Worm (Caenorhabditis elegans) whole organism, L2 larva: ENCODE measurements around the gene rga-5.

Experiments used
- C34F6.9 ChIP-seq: fragments of 150-350 bp; optimal IDR thresholded peaks from 2 replicates; lab custom pipeline; 2014; ENCODE audit warnings: missing biosample characterization, missing genetic modification characterization
- F13H6.1 ChIP-seq: sonication (generic microtip); optimal IDR thresholded peaks from 2 replicates; lab custom pipeline; 2016; ENCODE audit warnings: missing genetic modification characterization, missing compliant biosample characterization
- mdl-1 ChIP-seq, 2 experiments: fragments of 150-350 bp in 1 of 2; sonication (generic microtip) in 1 of 2; optimal IDR thresholded peaks; 2 replicates each; lab custom pipeline; 2017; ENCODE audit warnings: missing biosample characterization in 2 of 2, missing genetic modification characterization in 2 of 2
- snpc-4 ChIP-seq: fragments of 150-350 bp; optimal IDR thresholded peaks from 2 replicates; lab custom pipeline; 2014; ENCODE audit warnings: missing biosample characterization, missing genetic modification characterization
- unc-55 ChIP-seq: fragments of 150-350 bp; sonication (generic microtip); optimal IDR thresholded peaks from 3 replicates; lab custom pipeline; 2014; ENCODE audit warnings: missing biosample characterization, missing genetic modification reagents, missing genetic modification characterization

- TF ChIP-seq mdl-1 (tag; optimal IDR thresholded peaks at IDR 0.05; lab: Kevin White, UChicago) (no peak), F13H6.1 (no peak), C34F6.9 (tag; lab: Kevin White, UChicago) (no peak), unc-55 (GFP tag; lab: Kevin White, UChicago) (no peak), snpc-4 (tag; lab: Kevin White, UChicago) (no peak)
These were observed 45.4 kb upstream of the rga-5 start for ce11 chrIV:13782319-13782718.
